Fruit fly (Drosophila melanogaster) whole organism, embryonic: Measurements from ENCODE around the gene CG5835.

Experiments used
- CG10321 ChIP-seq: fragments of 200-800 bp; sonication (Bioruptor generic); IDR thresholded peaks from 2 replicates; pipeline ENCODE4 v1.3.6; 2022; ENCODE audit warnings: missing biosample characterization, missing genetic modification characterization
- CG10366 ChIP-seq: fragments of 200-800 bp; sonication (Bioruptor generic); IDR thresholded peaks from 2 replicates; pipeline ENCODE4 v1.3.6; 2022; ENCODE audit warnings: missing biosample characterization, missing genetic modification characterization
- CG10431 ChIP-seq: fragments of 200-800 bp; sonication (Bioruptor generic); optimal IDR thresholded peaks from 3 replicates; lab custom pipeline; 2018; ENCODE audit warnings: missing biosample characterization, mild to moderate bottlenecking, missing genetic modification characterization
- CG11093 ChIP-seq: fragments of 200-800 bp; sonication (Bioruptor generic); IDR thresholded peaks from 3 replicates; pipeline ENCODE4 v1.3.6; 2022; ENCODE audit warnings: missing biosample characterization, missing genetic modification characterization
- CG11560 ChIP-seq: fragments of 200-800 bp; sonication (Bioruptor generic); IDR thresholded peaks from 3 replicates; pipeline ENCODE4 v1.3.6; 2022; ENCODE audit warnings: missing biosample characterization, missing genetic modification characterization
- CG11696 ChIP-seq: fragments of 200-800 bp; sonication (Bioruptor generic); IDR thresholded peaks from 2 replicates; pipeline ENCODE4 v1.3.6; 2022; ENCODE audit warnings: missing biosample characterization, missing genetic modification characterization
- CG11723 ChIP-seq: fragments of 200-800 bp; sonication (Bioruptor generic); optimal IDR thresholded peaks from 2 replicates; lab custom pipeline; 2017; ENCODE audit warnings: missing biosample characterization, mild to moderate bottlenecking, missing genetic modification characterization
- CG12071 ChIP-seq: fragments of 200-800 bp; sonication (Bioruptor generic); optimal IDR thresholded peaks from 3 replicates; lab custom pipeline; 2018; ENCODE audit warnings: missing biosample characterization, mild to moderate bottlenecking, missing genetic modification characterization
- CG13424 ChIP-seq: fragments of 200-800 bp; sonication (Bioruptor generic); optimal IDR thresholded peaks from 2 replicates; lab custom pipeline; 2019; ENCODE audit warnings: missing biosample characterization, mild to moderate bottlenecking, missing genetic modification characterization, moderate library complexity
- CG15514 ChIP-seq: fragments of 200-800 bp; sonication (Bioruptor generic); optimal IDR thresholded peaks from 3 replicates; lab custom pipeline; 2017; ENCODE audit warnings: missing biosample characterization, missing genetic modification characterization, mild to moderate bottlenecking, moderate library complexity, missing genetic modification reagents
- CG17912 ChIP-seq: fragments of 200-800 bp; sonication (Bioruptor generic); optimal IDR thresholded peaks from 2 replicates; lab custom pipeline; 2018; ENCODE audit warnings: missing biosample characterization, mild to moderate bottlenecking, missing genetic modification characterization
- CG18764 ChIP-seq: fragments of 200-800 bp; sonication (Bioruptor generic); optimal IDR thresholded peaks from 3 replicates; lab custom pipeline; 2016; ENCODE audit warnings: missing biosample characterization, missing genetic modification characterization
- CG2712 ChIP-seq: fragments of 200-800 bp; optimal IDR thresholded peaks from 3 replicates; lab custom pipeline; 2019; ENCODE audit warnings: missing biosample characterization, mild to moderate bottlenecking, missing genetic modification characterization, moderate library complexity
- CG2875 ChIP-seq: fragments of 200-800 bp; sonication (Bioruptor generic); optimal IDR thresholded peaks from 2 replicates; lab custom pipeline; 2017; ENCODE audit warnings: missing biosample characterization, mild to moderate bottlenecking, missing genetic modification characterization, missing genetic modification reagents
- CG31388 ChIP-seq: fragments of 200-800 bp; sonication (Bioruptor generic); optimal IDR thresholded peaks from 2 replicates; lab custom pipeline; 2016; ENCODE audit warnings: missing biosample characterization, missing genetic modification characterization
- CG31441 ChIP-seq: fragments of 200-800 bp; sonication (Bioruptor generic); IDR thresholded peaks from 2 replicates; pipeline ENCODE4 v1.3.6; 2022; ENCODE audit warnings: missing biosample characterization, missing genetic modification characterization
- CG3281 ChIP-seq: fragments of 200-800 bp; sonication (Bioruptor generic); optimal IDR thresholded peaks from 3 replicates; lab custom pipeline; 2017; ENCODE audit warnings: missing biosample characterization, mild to moderate bottlenecking, missing genetic modification characterization
- CG33557 ChIP-seq: fragments of 200-800 bp; sonication (Bioruptor generic); optimal IDR thresholded peaks from 2 replicates; lab custom pipeline; 2019; ENCODE audit warnings: missing biosample characterization, mild to moderate bottlenecking, missing genetic modification characterization, moderate library complexity
- CG6272 ChIP-seq: fragments of 200-800 bp; sonication (Bioruptor generic); IDR thresholded peaks from 2 replicates; pipeline ENCODE4 v1.3.6; 2022; ENCODE audit warnings: missing biosample characterization, missing genetic modification characterization
- CG7357 ChIP-seq: fragments of 200-800 bp; sonication (Bioruptor generic); IDR thresholded peaks from 3 replicates; pipeline ENCODE4 v1.3.6; 2022; ENCODE audit warnings: missing biosample characterization, missing genetic modification characterization
- CG9932 ChIP-seq: fragments of 200-800 bp; sonication (Bioruptor generic); IDR thresholded peaks from 2 replicates; pipeline ENCODE4 v1.3.6; 2022; ENCODE audit warnings: missing biosample characterization, missing genetic modification characterization
- Dbx ChIP-seq: fragments of 200-800 bp; sonication (Bioruptor generic); IDR thresholded peaks from 3 replicates; pipeline ENCODE4 v1.3.6; 2022; ENCODE audit warnings: missing biosample characterization, missing genetic modification characterization
- E2f1 ChIP-seq: fragments of 200-800 bp; sonication (Bioruptor generic); IDR thresholded peaks from 2 replicates; pipeline ENCODE4 v1.3.6; 2022; ENCODE audit warnings: missing biosample characterization, missing genetic modification characterization
- E2f2 ChIP-seq: fragments of 200-800 bp; sonication (Bioruptor generic); IDR thresholded peaks from 2 replicates; pipeline ENCODE4 v1.3.6; 2022; ENCODE audit warnings: missing biosample characterization, missing genetic modification characterization
- Elba2 ChIP-seq: fragments of 200-800 bp; sonication (Bioruptor generic); optimal IDR thresholded peaks from 3 replicates; lab custom pipeline; 2016; ENCODE audit warnings: missing biosample characterization, missing genetic modification characterization
- Nf-YA ChIP-seq: fragments of 200-800 bp; sonication (Bioruptor generic); IDR thresholded peaks from 2 replicates; pipeline ENCODE4 v1.3.6; 2022; ENCODE audit warnings: missing biosample characterization, missing genetic modification characterization
- Optix ChIP-seq: fragments of 200-800 bp; sonication (Bioruptor generic); IDR thresholded peaks from 3 replicates; pipeline ENCODE4 v1.3.6; 2022; ENCODE audit warnings: missing biosample characterization, missing genetic modification characterization
- Ravus ChIP-seq: fragments of 200-800 bp; sonication (Bioruptor generic); IDR thresholded peaks from 2 replicates; pipeline ENCODE4 v1.3.6; 2022; ENCODE audit warnings: missing biosample characterization, missing genetic modification characterization
- Sox102F ChIP-seq: fragments of 200-800 bp; sonication (Bioruptor generic); optimal IDR thresholded peaks from 2 replicates; lab custom pipeline; 2018; ENCODE audit warnings: missing biosample characterization, mild to moderate bottlenecking, missing genetic modification characterization, moderate library complexity
- Ssrp ChIP-seq: fragments of 200-800 bp; sonication (Bioruptor generic); optimal IDR thresholded peaks from 2 replicates; lab custom pipeline; 2018; ENCODE audit warnings: missing biosample characterization, mild to moderate bottlenecking, missing genetic modification characterization, moderate library complexity
- Taf1 ChIP-seq: fragments of 200-800 bp; sonication (Bioruptor generic); IDR thresholded peaks from 2 replicates; pipeline ENCODE4 v1.3.6; 2022; ENCODE audit warnings: missing biosample characterization, missing genetic modification characterization
- Vsx1 ChIP-seq: fragments of 200-800 bp; sonication (Bioruptor generic); optimal IDR thresholded peaks from 2 replicates; lab custom pipeline; 2017; ENCODE audit warnings: missing biosample characterization, mild to moderate bottlenecking, missing genetic modification characterization, missing genetic modification reagents
- bsh ChIP-seq, 2 experiments: fragments of 200-800 bp; sonication (Bioruptor generic); optimal IDR thresholded peaks; 2 replicates each; lab custom pipeline; 2017 to 2018; ENCODE audit warnings: mild to moderate bottlenecking in 2 of 2, missing biosample characterization in 2 of 2, missing genetic modification characterization in 2 of 2, moderate library complexity in 1 of 2
- crc ChIP-seq: fragments of 200-800 bp; sonication (Bioruptor generic); optimal IDR thresholded peaks from 2 replicates; lab custom pipeline; 2016; ENCODE audit warnings: missing biosample characterization, missing genetic modification characterization
- croc ChIP-seq: fragments of 200-800 bp; sonication (Bioruptor generic); conservative IDR thresholded peaks from 3 replicates; pipeline ENCODE4 v1.3.6; 2022; ENCODE audit warnings: missing biosample characterization, missing genetic modification characterization
- dysf ChIP-seq: fragments of 200-800 bp; sonication (Bioruptor generic); IDR thresholded peaks from 3 replicates; pipeline ENCODE4 v1.3.6; 2022; ENCODE audit warnings: missing biosample characterization, missing genetic modification characterization
- ewg ChIP-seq: fragments of 200-800 bp; sonication (Bioruptor generic); optimal IDR thresholded peaks from 3 replicates; lab custom pipeline; 2017; ENCODE audit warnings: mild to moderate bottlenecking, missing biosample characterization, missing genetic modification reagents, missing genetic modification characterization
- fd3F ChIP-seq: fragments of 200-800 bp; sonication (Bioruptor generic); optimal IDR thresholded peaks from 2 replicates; lab custom pipeline; 2018; ENCODE audit warnings: missing biosample characterization, mild to moderate bottlenecking, missing genetic modification characterization, moderate library complexity
- gem ChIP-seq: fragments of 200-800 bp; sonication (Bioruptor generic); optimal IDR thresholded peaks from 2 replicates; lab custom pipeline; 2019; ENCODE audit warnings: missing biosample characterization, mild to moderate bottlenecking, missing genetic modification characterization, moderate library complexity
- kah ChIP-seq: fragments of 200-800 bp; sonication (Bioruptor generic); optimal IDR thresholded peaks from 2 replicates; lab custom pipeline; 2018; ENCODE audit warnings: missing biosample characterization, mild to moderate bottlenecking, missing genetic modification characterization
- lab ChIP-seq: fragments of 200-800 bp; sonication (Bioruptor generic); optimal IDR thresholded peaks from 3 replicates; lab custom pipeline; 2017; ENCODE audit warnings: missing biosample characterization, missing genetic modification characterization, mild to moderate bottlenecking, moderate library complexity, missing genetic modification reagents
- mam ChIP-seq: fragments of 200-800 bp; sonication (Bioruptor generic); optimal IDR thresholded peaks from 3 replicates; lab custom pipeline; 2016; ENCODE audit warnings: missing biosample characterization, missing genetic modification characterization
- nau ChIP-seq: fragments of 200-800 bp; sonication (Bioruptor generic); optimal IDR thresholded peaks from 3 replicates; lab custom pipeline; 2017; ENCODE audit warnings: missing biosample characterization, mild to moderate bottlenecking, missing genetic modification characterization, missing genetic modification reagents
- nom ChIP-seq: fragments of 200-800 bp; sonication (Bioruptor generic); optimal IDR thresholded peaks from 2 replicates; lab custom pipeline; 2017; ENCODE audit warnings: missing biosample characterization, missing genetic modification characterization, mild to moderate bottlenecking, moderate library complexity, missing genetic modification reagents
- pb ChIP-seq: fragments of 200-800 bp; sonication (Bioruptor generic); optimal IDR thresholded peaks from 3 replicates; lab custom pipeline; 2016; ENCODE audit warnings: missing biosample characterization, missing genetic modification characterization
- prd ChIP-seq, 3 experiments: fragments of >200 bp in 2 of 3; fragments of 200-800 bp in 1 of 3; sonication (Bioruptor generic) in 1 of 3; optimal IDR thresholded peaks in 2 of 3; IDR thresholded peaks in 1 of 3; 2 replicates in 2 of 3; 3 replicates in 1 of 3; pipeline versions ENCODE4 v1.3.6 to Lab custom; 2017 to 2022; ENCODE audit warnings: missing biosample characterization in 1 of 3, missing genetic modification characterization in 1 of 3
- wdn ChIP-seq: fragments of 200-800 bp; sonication (Bioruptor generic); IDR thresholded peaks from 2 replicates; pipeline ENCODE4 v1.3.6; 2022; ENCODE audit warnings: missing biosample characterization, missing genetic modification characterization
- yki ChIP-seq: fragments of >200 bp; optimal IDR thresholded peaks from 3 replicates; lab custom pipeline; 2018
- zen ChIP-seq: fragments of 200-800 bp; sonication (Bioruptor generic); optimal IDR thresholded peaks from 3 replicates; lab custom pipeline; 2018; ENCODE audit warnings: missing biosample characterization, mild to moderate bottlenecking, missing genetic modification characterization, moderate library complexity

CG5835 gene

DNA sequence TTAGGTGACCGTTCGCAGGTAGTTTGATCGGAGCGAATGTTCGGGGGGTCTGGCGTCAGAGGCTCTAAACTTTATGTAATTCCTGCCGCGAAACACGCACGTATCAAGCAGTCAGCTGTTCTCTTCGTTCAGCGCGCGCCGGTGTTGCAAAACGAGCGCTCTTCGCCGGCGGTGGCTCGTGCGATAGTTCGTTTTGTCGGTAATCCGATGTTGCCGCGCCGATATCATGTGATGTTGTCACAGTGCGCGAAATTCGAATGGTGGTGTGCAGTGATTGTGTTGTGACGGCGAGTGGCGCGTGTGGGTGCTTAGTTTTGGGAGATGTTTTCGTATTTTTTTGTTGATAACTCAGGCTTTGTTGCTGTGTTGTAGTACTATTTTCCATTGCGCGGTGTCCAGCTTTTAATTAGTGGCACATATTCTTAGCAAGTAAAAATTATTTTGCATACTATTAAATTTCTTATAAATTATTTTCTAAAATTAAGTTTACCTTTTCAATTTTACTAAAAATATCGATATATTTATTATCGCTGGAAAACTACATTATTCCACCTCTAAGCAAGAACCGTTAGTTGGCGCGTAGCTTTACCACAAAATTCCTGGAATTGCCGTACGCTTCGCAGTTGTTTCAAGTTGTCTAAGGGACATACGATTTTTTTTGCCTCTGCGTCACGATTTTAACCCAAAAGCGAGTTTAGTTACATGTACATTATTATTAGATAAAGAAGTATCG, 3.4 kb upstream of the CG5835 start, which contains the start of gene nanos (continued):
- TF ChIP-seq CG11723 (GFP tag; lab: Kevin White, UChicago) (peak; percentile 48), Ssrp (tag; lab: Kevin White, UChicago) (no peak), gem (tag; lab: Kevin White, UChicago) (peak; percentile 40), CG10321 (0 out of 2 replicates have a peak, but pooled peaks have one; percentile 29), nau (GFP tag; lab: Kevin White, UChicago) (no peak), CG15514 (peak; percentile 94), wdn (GFP tag; lab: Robert Waterston, UW) (0 out of 2 replicates have a peak, but pooled peaks have one; percentile 27), Elba2 (no peak), CG11560 (no peak), CG10431 (GFP tag; lab: Kevin White, UChicago) (peak; percentile 1), CG11696 (GFP tag; lab: Robert Waterston, UW) (no peak), CG3281 (GFP tag; lab: Kevin White, UChicago) (peak; percentile 33), croc (no peak), kah (no peak), zen (peak; percentile 27), lab (peak; percentile 76), CG11093 (GFP tag; lab: Robert Waterston, UW) (no peak), bsh (GFP tag; optimal IDR thresholded peaks at IDR 0.05; lab: Kevin White, UChicago) (peak in 1 of 2 experiments; percentile 2), Ravus (GFP tag; lab: Robert Waterston, UW) (no peak), CG17912 (GFP tag; lab: Kevin White, UChicago) (peak; percentile 74), crc (GFP tag; lab: Kevin White, UChicago) (no peak), CG33557 (GFP tag; lab: Kevin White, UChicago) (peak; percentile 22), CG10366 (GFP tag; lab: Robert Waterston, UW) (peak; percentile 58), mam (GFP tag; lab: Kevin White, UChicago) (peak; percentile 79), Dbx (GFP tag; lab: Robert Waterston, UW) (peak; percentile 90), CG6272 (GFP tag; lab: Robert Waterston, UW) (peak; percentile 71), fd3F (GFP tag; lab: Kevin White, UChicago) (no peak), E2f1 (GFP tag; lab: Robert Waterston, UW) (peak; percentile 83), Nf-YA (GFP tag; lab: Robert Waterston, UW) (no peak), nom (no peak), CG7357 (GFP tag; lab: Robert Waterston, UW) (no peak), CG12071 (GFP tag; lab: Kevin White, UChicago) (no peak), E2f2 (peak; percentile 99), CG9932 (peak; percentile 96), pb (peak; percentile 56), Optix (peak; percentile 61; the same call in 2 of the 3 replicates), Taf1 (GFP tag; lab: Robert Waterston, UW) (no peak), Vsx1 (no peak), CG31388 (no peak), CG18764 (GFP tag; lab: Kevin White, UChicago) (peak; percentile 23), prd (optimal IDR thresholded peaks at IDR 0.05; lab: Kevin White, UChicago) (no peak), prd (GFP tag; IDR thresholded peaks at IDR 0.05; lab: Robert Waterston, UW) (peak; percentile 64), yki (lab: Kevin White, UChicago) (no peak), ewg (GFP tag; lab: Kevin White, UChicago) (peak; percentile 56), CG13424 (tag; lab: Kevin White, UChicago) (peak; percentile 47), CG2712 (tag; lab: Kevin White, UChicago) (peak; percentile 60), CG31441 (peak; percentile 69), CG2875 (GFP tag; lab: Kevin White, UChicago) (no peak), dysf (peak; percentile 59; the same call in 2 of the 3 replicates), Sox102F (GFP tag; lab: Kevin White, UChicago) (no peak)
